Fruit fly (Drosophila melanogaster): Measurements from ENCODE around the gene CG42724.

DNA sequence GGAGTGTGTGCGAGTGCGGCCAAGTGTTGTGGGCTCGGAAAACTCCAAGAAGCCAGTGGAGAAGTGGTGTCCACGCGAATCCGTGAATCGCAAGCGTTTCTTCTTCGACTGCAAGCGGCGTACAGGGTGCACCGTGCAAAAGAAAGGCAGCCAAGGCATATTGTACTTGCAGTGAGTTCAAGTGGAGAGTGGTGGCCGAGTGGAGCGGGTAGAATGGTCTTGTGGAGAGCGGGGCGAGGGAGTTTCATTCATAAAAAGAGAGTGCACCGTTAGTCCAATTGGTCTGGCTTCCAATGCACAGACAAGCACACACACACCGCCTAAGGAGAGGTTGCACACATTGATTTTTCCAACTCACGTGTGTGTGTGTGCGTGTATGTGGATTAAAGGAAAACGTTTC lies 16.9 kb downstream of the CG42724 start:
- TF ChIP-seq pzg (GFP tag; optimal IDR thresholded peaks at IDR 0.05) (no peak), cas (GFP tag; IDR thresholded peaks at IDR 0.05) (no peak), zen2 (GFP tag; IDR thresholded peaks at IDR 0.05; ENCODE audit: partially characterized antibody) (no peak), HHEX (GFP tag; optimal IDR thresholded peaks at IDR 0.05) (no peak), Dref (GFP tag; IDR thresholded peaks at IDR 0.05) (no peak), Blimp-1 (GFP tag; optimal IDR thresholded peaks at IDR 0.05) (no peak), cato (GFP tag; optimal IDR thresholded peaks at IDR 0.05; ENCODE audit: borderline replicate concordance) (no peak), fd3F (GFP tag; optimal IDR thresholded peaks at IDR 0.05) (no peak), Pdp1 (GFP tag; optimal IDR thresholded peaks at IDR 0.05) (no peak), Sry-β (GFP tag; optimal IDR thresholded peaks at IDR 0.05) (no peak), ci (GFP tag; IDR thresholded peaks at IDR 0.05) (no peak; the same call in 2 of the 3 replicates)
